Fruit fly (Drosophila melanogaster) whole organism, pupa: ENCODE measurements around the gene feo.

Experiments used
- CG10348 ChIP-seq: fragments of 200-800 bp; sonication (Bioruptor generic); IDR thresholded peaks from 2 replicates; pipeline ENCODE4 v1.3.6; 2022; ENCODE audit warnings: missing biosample characterization, missing genetic modification characterization
- CG12605 ChIP-seq: fragments of 200-800 bp; sonication (Bioruptor generic); IDR thresholded peaks from 2 replicates; pipeline ENCODE4 v1.3.6; 2022; ENCODE audit warnings: missing biosample characterization, missing genetic modification characterization
- CG13204 ChIP-seq: fragments of 200-800 bp; sonication (Bioruptor generic); optimal IDR thresholded peaks from 2 replicates; lab custom pipeline; 2018; ENCODE audit warnings: missing biosample characterization, mild to moderate bottlenecking, missing genetic modification characterization, moderate library complexity
- CG14655 ChIP-seq: fragments of 200-800 bp; sonication (Bioruptor generic); optimal IDR thresholded peaks from 3 replicates; lab custom pipeline; 2017; ENCODE audit warnings: mild to moderate bottlenecking, missing biosample characterization, missing genetic modification reagents, missing genetic modification characterization
- CG15710 ChIP-seq: fragments of 200-800 bp; sonication (Bioruptor generic); optimal IDR thresholded peaks from 2 replicates; lab custom pipeline; 2018; ENCODE audit warnings: missing biosample characterization, mild to moderate bottlenecking, missing genetic modification characterization, moderate library complexity
- CG17806 ChIP-seq: fragments of 200-800 bp; sonication (Bioruptor generic); optimal IDR thresholded peaks from 2 replicates; lab custom pipeline; 2018; ENCODE audit warnings: missing biosample characterization, mild to moderate bottlenecking, missing genetic modification characterization, moderate library complexity
- CG32121 ChIP-seq: fragments of 200-800 bp; sonication (Bioruptor generic); IDR thresholded peaks from 2 replicates; pipeline ENCODE4 v1.3.6; 2022; ENCODE audit warnings: missing biosample characterization, missing genetic modification characterization
- CG34367 ChIP-seq: fragments of 200-800 bp; sonication (Bioruptor generic); optimal IDR thresholded peaks from 2 replicates; lab custom pipeline; 2018; ENCODE audit warnings: missing biosample characterization, mild to moderate bottlenecking, missing genetic modification characterization
- CG4496 ChIP-seq: fragments of 200-800 bp; sonication (Bioruptor generic); IDR thresholded peaks from 3 replicates; pipeline ENCODE4 v1.3.6; 2022; ENCODE audit warnings: missing biosample characterization, missing genetic modification characterization
- CG8159 ChIP-seq: fragments of 200-800 bp; sonication (Bioruptor generic); optimal IDR thresholded peaks from 3 replicates; lab custom pipeline; 2018; ENCODE audit warnings: missing biosample characterization, mild to moderate bottlenecking, missing genetic modification characterization, moderate library complexity
- CG8301 ChIP-seq: fragments of 200-800 bp; sonication (Bioruptor generic); optimal IDR thresholded peaks from 2 replicates; lab custom pipeline; 2018; ENCODE audit warnings: missing biosample characterization, mild to moderate bottlenecking, missing genetic modification characterization
- CG9948 ChIP-seq: fragments of 200-800 bp; sonication (Bioruptor generic); optimal IDR thresholded peaks from 2 replicates; lab custom pipeline; 2018; ENCODE audit warnings: missing biosample characterization, mild to moderate bottlenecking, missing genetic modification characterization, moderate library complexity
- D1 ChIP-seq: fragments of 200-800 bp; sonication (Bioruptor generic); optimal IDR thresholded peaks from 2 replicates; lab custom pipeline; 2018; ENCODE audit warnings: missing biosample characterization, mild to moderate bottlenecking, missing genetic modification characterization, moderate library complexity
- EcR ChIP-seq: fragments of 200-800 bp; sonication (Bioruptor generic); optimal IDR thresholded peaks from 3 replicates; lab custom pipeline; 2019; ENCODE audit warnings: missing biosample characterization, missing genetic modification characterization, mild to moderate bottlenecking, moderate library complexity, missing genetic modification reagents
- Ets98B ChIP-seq: fragments of 200-800 bp; sonication (Bioruptor generic); IDR thresholded peaks from 2 replicates; pipeline ENCODE4 v1.3.6; 2022; ENCODE audit warnings: missing biosample characterization, missing genetic modification characterization
- Pif1A ChIP-seq: fragments of 200-800 bp; sonication (Bioruptor generic); optimal IDR thresholded peaks from 3 replicates; lab custom pipeline; 2016; ENCODE audit warnings: missing biosample characterization, missing genetic modification characterization
- Pif1B ChIP-seq: fragments of 200-800 bp; sonication (Bioruptor generic); optimal IDR thresholded peaks from 3 replicates; lab custom pipeline; 2016; ENCODE audit warnings: missing biosample characterization, missing genetic modification characterization
- Snoo ChIP-seq: fragments of 200-800 bp; sonication (Bioruptor generic); optimal IDR thresholded peaks from 3 replicates; lab custom pipeline; 2017; ENCODE audit warnings: missing biosample characterization, mild to moderate bottlenecking, missing genetic modification characterization, inconsistent platforms
- fd96Ca ChIP-seq: fragments of 200-800 bp; sonication (Bioruptor generic); IDR thresholded peaks from 3 replicates; pipeline ENCODE4 v1.3.6; 2022; ENCODE audit warnings: missing biosample characterization, missing genetic modification characterization
- gl ChIP-seq: fragments of 200-800 bp; sonication (Bioruptor generic); optimal IDR thresholded peaks from 2 replicates; lab custom pipeline; 2018; ENCODE audit warnings: missing biosample characterization, mild to moderate bottlenecking, missing genetic modification characterization
- rn ChIP-seq: fragments of 200-800 bp; sonication (Bioruptor generic); IDR thresholded peaks from 2 replicates; pipeline ENCODE4 v1.3.6; 2022; ENCODE audit warnings: missing biosample characterization, missing genetic modification characterization

Gene feo

DNA sequence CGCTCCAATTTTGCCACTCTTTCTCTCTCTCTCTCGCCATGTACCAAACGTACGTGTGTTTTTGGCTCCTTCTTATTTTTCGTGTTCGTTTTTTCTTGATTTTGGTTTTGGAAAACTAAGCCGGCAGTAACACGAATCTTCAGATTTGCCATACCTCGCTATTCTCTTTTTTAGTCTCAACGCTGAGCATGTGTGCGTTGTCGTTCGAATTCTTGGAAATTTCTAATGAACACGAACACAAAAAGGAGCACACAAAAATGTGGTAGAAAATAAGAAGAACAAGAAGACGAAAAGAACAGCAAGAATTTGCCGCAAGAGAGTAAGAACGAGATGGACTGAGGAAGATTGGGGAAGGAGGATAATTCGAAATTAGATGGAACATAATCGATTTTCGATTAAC is 46.0 kb downstream of the feo start:
- no peak for TF ChIP-seq CG8159
- TF ChIP-seq CG8301 (tag; lab: Kevin White, UChicago): no peak
- no peak for TF ChIP-seq Snoo (tag; lab: Kevin White, UChicago)

dm6 chrX:10806718-10807412 is 47.8 kb downstream of the feo start:
- TF ChIP-seq rn (GFP tag; lab: Robert Waterston, UW) (no peak), CG13204 (GFP tag; lab: Kevin White, UChicago) (no peak), CG9948 (no peak), CG17806 (tag; lab: Kevin White, UChicago) (no peak), Pif1B (GFP tag; lab: Kevin White, UChicago) (no peak), CG10348 (GFP tag; lab: Robert Waterston, UW) (no peak), D1 (no peak), EcR (GFP tag; lab: Kevin White, UChicago) (peak; percentile 11), CG8159 (no peak), Pif1A (GFP tag; lab: Kevin White, UChicago) (peak; percentile 29), Ets98B (GFP tag; lab: Robert Waterston, UW) (no peak; the same call in 1 of the 2 replicates), fd96Ca (GFP tag; lab: Robert Waterston, UW) (0 out of 3 replicates have a peak, but pooled peaks have one; percentile 29), CG4496 (0 out of 3 replicates have a peak, but pooled peaks have one; percentile 24), CG32121 (GFP tag; lab: Robert Waterston, UW) (no peak; the same call in 1 of the 2 replicates), CG12605 (peak; percentile 26; the same call in 1 of the 2 replicates), Snoo (tag; lab: Kevin White, UChicago) (no peak), gl (tag; lab: Kevin White, UChicago) (no peak), CG14655 (GFP tag; lab: Kevin White, UChicago) (no peak), CG15710 (tag; lab: Kevin White, UChicago) (no peak), CG34367 (tag; lab: Kevin White, UChicago) (no peak), CG8301 (tag; lab: Kevin White, UChicago) (no peak)

DNA sequence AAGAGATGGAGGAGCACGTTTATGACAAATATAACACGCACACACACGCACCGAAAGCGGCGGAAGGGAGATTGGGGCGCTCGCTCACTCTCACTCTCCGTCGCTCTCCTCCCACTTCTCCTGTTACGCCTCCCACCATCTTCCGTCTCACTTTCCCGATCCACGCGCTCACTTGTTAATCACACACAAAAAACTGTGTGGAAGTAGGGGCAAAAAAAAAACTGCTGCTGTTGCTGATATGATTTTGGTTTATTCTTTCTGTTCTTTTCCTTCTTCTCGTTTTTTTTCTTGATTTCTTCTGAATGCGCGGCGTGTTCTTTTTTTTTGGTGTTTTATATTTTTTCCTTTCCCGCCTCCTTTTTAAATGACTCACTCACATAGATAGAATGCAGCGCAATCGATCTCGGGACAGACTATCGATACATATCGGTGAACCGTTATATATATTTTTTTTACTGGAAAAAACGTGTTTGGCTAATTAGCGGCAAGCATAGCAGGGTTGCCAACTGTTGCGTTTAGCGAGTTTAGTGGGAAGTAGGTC is 48.9 kb downstream of the feo start:
- TF ChIP-seq CG17806 (tag; lab: Kevin White, UChicago) (peak; percentile 69), CG4496 (peak; percentile 92), gl (tag; lab: Kevin White, UChicago) (peak; percentile 95), CG14655 (GFP tag; lab: Kevin White, UChicago) (peak; percentile 69), rn (GFP tag; lab: Robert Waterston, UW) (peak; percentile 57; the same call in 1 of the 2 replicates), Snoo (tag; lab: Kevin White, UChicago) (peak; percentile 72), Ets98B (GFP tag; lab: Robert Waterston, UW) (peak; percentile 74), D1 (peak; percentile 50), CG15710 (tag; lab: Kevin White, UChicago) (peak; percentile 80), CG8301 (tag; lab: Kevin White, UChicago) (peak; percentile 50), EcR (GFP tag; lab: Kevin White, UChicago) (peak; percentile 63), Pif1B (GFP tag; lab: Kevin White, UChicago) (peak; percentile 80), CG10348 (GFP tag; lab: Robert Waterston, UW) (no peak), Pif1A (GFP tag; lab: Kevin White, UChicago) (peak; percentile 81), CG8159 (peak; percentile 81), CG9948 (peak; percentile 47), CG34367 (tag; lab: Kevin White, UChicago) (peak; percentile 80), CG32121 (GFP tag; lab: Robert Waterston, UW) (peak; percentile 83), fd96Ca (GFP tag; lab: Robert Waterston, UW) (peak; percentile 76; the same call in 2 of the 3 replicates), CG13204 (GFP tag; lab: Kevin White, UChicago) (peak; percentile 83), CG12605 (peak; percentile 93)

DNA sequence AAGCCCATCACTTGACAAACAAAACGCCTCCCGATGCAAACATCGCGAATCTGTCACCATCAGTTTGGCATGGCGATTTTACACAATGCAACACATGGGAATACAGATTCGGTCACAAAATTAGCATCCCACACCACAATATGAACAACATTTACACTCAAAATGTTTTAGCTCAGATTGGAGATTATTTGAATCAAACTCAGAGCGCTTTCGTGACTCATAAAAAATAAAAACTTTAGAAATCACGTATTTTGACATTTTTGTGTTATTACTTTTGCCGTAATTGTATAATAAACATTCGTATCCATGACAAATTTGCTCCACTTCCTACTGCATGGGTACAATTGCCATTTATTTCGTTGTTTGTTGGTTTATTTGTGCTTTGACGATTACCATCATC is 50.6 kb downstream of the feo start:
- TF ChIP-seq CG32121 (GFP tag; lab: Robert Waterston, UW) (peak; percentile 48), rn (GFP tag; lab: Robert Waterston, UW) (no peak), fd96Ca (GFP tag; lab: Robert Waterston, UW) (0 out of 3 replicates have a peak, but pooled peaks have one; percentile 20), CG4496 (peak; percentile 65; the same call in 2 of the 3 replicates), Ets98B (GFP tag; lab: Robert Waterston, UW) (peak; percentile 46), Pif1B (GFP tag; lab: Kevin White, UChicago) (no peak), CG14655 (GFP tag; lab: Kevin White, UChicago) (no peak), CG9948 (no peak)

dm6 chrX:10802457-10803378 is 52.0 kb downstream of the feo start:
- TF ChIP-seq CG34367 (tag; lab: Kevin White, UChicago) (peak; percentile 47), Snoo (tag; lab: Kevin White, UChicago) (peak; percentile 41), CG12605 (peak; percentile 16; the same call in 1 of the 2 replicates), CG8159 (peak; percentile 78), CG17806 (tag; lab: Kevin White, UChicago) (peak; percentile 55), rn (GFP tag; lab: Robert Waterston, UW) (no peak), CG9948 (peak; percentile 72), CG4496 (peak; percentile 72), D1 (no peak), Pif1A (GFP tag; lab: Kevin White, UChicago) (no peak), Ets98B (GFP tag; lab: Robert Waterston, UW) (0 out of 2 replicates have a peak, but pooled peaks have one; percentile 7), fd96Ca (GFP tag; lab: Robert Waterston, UW) (peak; percentile 73), CG32121 (GFP tag; lab: Robert Waterston, UW) (no peak; the same call in 1 of the 2 replicates), CG8301 (tag; lab: Kevin White, UChicago) (peak; percentile 26), CG13204 (GFP tag; lab: Kevin White, UChicago) (no peak), CG10348 (GFP tag; lab: Robert Waterston, UW) (no peak), EcR (GFP tag; lab: Kevin White, UChicago) (peak; percentile 38), CG14655 (GFP tag; lab: Kevin White, UChicago) (peak; percentile 73), CG15710 (tag; lab: Kevin White, UChicago) (peak; percentile 67), Pif1B (GFP tag; lab: Kevin White, UChicago) (no peak), gl (tag; lab: Kevin White, UChicago) (no peak)
